Worm (Caenorhabditis elegans) whole organism, young adult: ENCODE measurements around the gene F49C5.3.

Experiments
- efl-1 ChIP-seq: fragments of 150-350 bp; optimal IDR thresholded peaks from 2 replicates; lab custom pipeline; 2014; ENCODE audit warnings: missing biosample characterization, missing genetic modification reagents, missing genetic modification characterization
- hmg-1.2 ChIP-seq: fragments of 200-800 bp; sonication (Bioruptor generic); IDR thresholded peaks from 2 replicates; pipeline ENCODE4 v1.3.6; 2022; ENCODE audit warnings: missing genetic modification reagents, missing genetic modification characterization, missing compliant biosample characterization
- nhr-27 ChIP-seq: fragments of 200-800 bp; sonication (Bioruptor generic); optimal IDR thresholded peaks from 2 replicates; lab custom pipeline; 2018; ENCODE audit warnings: mild to moderate bottlenecking, missing genetic modification characterization, moderate library complexity, missing compliant biosample characterization
- unc-62 ChIP-seq: fragments of 150-350 bp; optimal IDR thresholded peaks from 2 replicates; lab custom pipeline; 2014; ENCODE audit warnings: missing biosample characterization, missing genetic modification reagents, missing genetic modification characterization

- no peak for TF ChIP-seq unc-62 (GFP tag; lab: Kevin White, UChicago)
- TF ChIP-seq efl-1 (GFP tag; lab: Kevin White, UChicago) = no peak
- no peak for TF ChIP-seq nhr-27
- no peak for TF ChIP-seq hmg-1.2 (GFP tag; lab: Robert Waterston, UW)
These were observed 33.5 kb upstream of the F49C5.3 start, which contains the start of gene ador-1 for ce11 chrII:12502784-12503183.
